Worm (Caenorhabditis elegans) whole organism, L3 larva: ENCODE data around the gene ucr-1.

ENCODE experiments used
- ama-1 ChIP-seq: fragments of 150-350 bp; optimal IDR thresholded peaks from 2 replicates; lab custom pipeline; 2018
- egl-27 ChIP-seq: sonication (generic microtip); optimal IDR thresholded peaks from 4 replicates; lab custom pipeline; 2017; ENCODE audit warnings: missing biosample characterization, missing genetic modification reagents, missing genetic modification characterization
- ztf-11 ChIP-seq: fragments of 150-350 bp; optimal IDR thresholded peaks from 2 replicates; lab custom pipeline; 2014; ENCODE audit warnings: missing biosample characterization, missing genetic modification characterization

ce11 chrIII:5573694-5574093 is 18.2 kb upstream of the ucr-1 start, which contains the start of gene molo-1:
- no peak for TF ChIP-seq ztf-11 (tag; lab: Kevin White, UChicago)
- no peak for TF ChIP-seq egl-27 (tag; lab: Kevin White, UChicago)
- TF ChIP-seq ama-1 (lab: Kevin White, UChicago) = no peak
